Worm (Caenorhabditis elegans) whole organism, midembryonic: ENCODE data around the gene far-2.

Source experiments
- T22C8.4 ChIP-seq: fragments of 200-800 bp; sonication (Bioruptor generic); IDR thresholded peaks from 2 replicates; pipeline ENCODE4 v1.3.6; 2022; ENCODE audit warnings: missing genetic modification characterization, missing compliant biosample characterization
- cog-1 ChIP-seq: sonication (generic microtip); optimal IDR thresholded peaks from 2 replicates; lab custom pipeline; 2016; ENCODE audit warnings: missing genetic modification characterization, missing compliant biosample characterization
- flt-1 ChIP-seq: fragments of 200-800 bp; sonication (Bioruptor generic); IDR thresholded peaks from 2 replicates; pipeline ENCODE4 v1.3.6; 2022; ENCODE audit warnings: missing genetic modification characterization, missing compliant biosample characterization
- klf-2 ChIP-seq: fragments of 200-800 bp; sonication (Bioruptor generic); conservative IDR thresholded peaks from 2 replicates; pipeline ENCODE4 v1.3.6; 2022; ENCODE audit warnings: missing genetic modification reagents, missing genetic modification characterization, missing compliant biosample characterization
- med-1 ChIP-seq: sonication (generic microtip); optimal IDR thresholded peaks from 2 replicates; lab custom pipeline; 2017; ENCODE audit warnings: missing genetic modification characterization, mild to moderate bottlenecking, missing compliant biosample characterization, antibody characterized with exemption, missing genetic modification reagents; ENCODE audit not compliant: insufficient read depth
- ref-1 ChIP-seq: fragments of 200-800 bp; sonication (Bioruptor generic); conservative IDR thresholded peaks from 2 replicates; pipeline ENCODE4 v1.3.6; 2022; ENCODE audit warnings: missing genetic modification reagents, missing genetic modification characterization, missing compliant biosample characterization
- tab-1 ChIP-seq: fragments of 200-800 bp; sonication (Bioruptor generic); IDR thresholded peaks from 2 replicates; pipeline ENCODE4 v1.3.6; 2022; ENCODE audit warnings: missing genetic modification characterization, missing compliant biosample characterization
- ztf-23 ChIP-seq: fragments of 200-800 bp; sonication (Bioruptor generic); IDR thresholded peaks from 2 replicates; pipeline ENCODE4 v1.3.6; 2022; ENCODE audit warnings: missing genetic modification reagents, missing genetic modification characterization, missing compliant biosample characterization
- ztf-29 ChIP-seq: fragments of 200-800 bp; sonication (Bioruptor generic); IDR thresholded peaks from 2 replicates; pipeline ENCODE4 v1.3.6; 2022; ENCODE audit warnings: missing genetic modification reagents, missing genetic modification characterization, missing compliant biosample characterization

Gene far-2

ce11 chrIII:9103643-9104042 is 22.0 kb downstream of the far-2 start, which contains the start of gene dos-1:
Gene dos-1, plus strand, starts transcription at chrIII:9103943.
- TF ChIP-seq ztf-29 (GFP tag; lab: Robert Waterston, UW) = no peak
- no peak for TF ChIP-seq klf-2 (GFP tag; lab: Robert Waterston, UW)
- TF ChIP-seq flt-1 = no peak
- no peak for TF ChIP-seq ref-1 (GFP tag; lab: Robert Waterston, UW)
- no peak for TF ChIP-seq cog-1 (tag; lab: Kevin White, UChicago)
- no peak for TF ChIP-seq med-1 (GFP tag; lab: Kevin White, UChicago)
- TF ChIP-seq tab-1 = no peak
- no peak for TF ChIP-seq T22C8.4 (GFP tag; lab: Robert Waterston, UW)
- no peak for TF ChIP-seq ztf-23 (GFP tag; lab: Robert Waterston, UW)

- TF ChIP-seq tab-1 (peak; percentile 87), ztf-29 (GFP tag; lab: Robert Waterston, UW) (peak; percentile 40; the same call in 1 of the 2 replicates), ztf-23 (GFP tag; lab: Robert Waterston, UW) (peak; percentile 81), klf-2 (GFP tag; lab: Robert Waterston, UW) (0 out of 2 replicates have a peak, but pooled peaks have one; percentile 59), flt-1 (peak; percentile 92), ref-1 (GFP tag; lab: Robert Waterston, UW) (peak; percentile 62), med-1 (GFP tag; lab: Kevin White, UChicago) (no peak), T22C8.4 (GFP tag; lab: Robert Waterston, UW) (peak; percentile 72), cog-1 (tag; lab: Kevin White, UChicago) (no peak)
These were observed 22.4 kb downstream of the far-2 start for ce11 chrIII:9104060-9104459.

ce11 chrIII:9105653-9106052 is 24.0 kb downstream of the far-2 start:
- TF ChIP-seq ref-1 (GFP tag; lab: Robert Waterston, UW) (no peak), cog-1 (tag; lab: Kevin White, UChicago) (no peak), ztf-23 (GFP tag; lab: Robert Waterston, UW) (no peak), ztf-29 (GFP tag; lab: Robert Waterston, UW) (no peak), med-1 (GFP tag; lab: Kevin White, UChicago) (no peak), T22C8.4 (GFP tag; lab: Robert Waterston, UW) (no peak), flt-1 (no peak), klf-2 (GFP tag; lab: Robert Waterston, UW) (no peak), tab-1 (no peak)

- TF ChIP-seq med-1 (GFP tag; lab: Kevin White, UChicago) (no peak), T22C8.4 (GFP tag; lab: Robert Waterston, UW) (no peak), ztf-23 (GFP tag; lab: Robert Waterston, UW) (no peak), cog-1 (tag; lab: Kevin White, UChicago) (no peak), klf-2 (GFP tag; lab: Robert Waterston, UW) (no peak), flt-1 (no peak), ztf-29 (GFP tag; lab: Robert Waterston, UW) (no peak), tab-1 (no peak), ref-1 (GFP tag; lab: Robert Waterston, UW) (no peak)
These were observed 27.5 kb downstream of the far-2 start, which contains the start of gene cya-1 for ce11 chrIII:9109172-9109571. Gene cya-1, minus strand, starts transcription at chrIII:9109272.

- no peak for TF ChIP-seq klf-2 (GFP tag; lab: Robert Waterston, UW)
- TF ChIP-seq med-1 (GFP tag; lab: Kevin White, UChicago) = no peak
- no peak for TF ChIP-seq ref-1 (GFP tag; lab: Robert Waterston, UW)
- TF ChIP-seq flt-1 = no peak
- TF ChIP-seq ztf-29 (GFP tag; lab: Robert Waterston, UW) = no peak
- TF ChIP-seq tab-1 = no peak
- TF ChIP-seq cog-1 (tag; lab: Kevin White, UChicago) = no peak
These were observed 28.1 kb downstream of the far-2 start for ce11 chrIII:9109726-9110125.

ce11 chrIII:9110270-9110669 is 28.6 kb downstream of the far-2 start:
- no peak for TF ChIP-seq ztf-29 (GFP tag; lab: Robert Waterston, UW)

- peak; percentile 87 for TF ChIP-seq flt-1
- TF ChIP-seq ztf-23 (GFP tag; lab: Robert Waterston, UW) = 0 out of 2 replicates have a peak, but pooled peaks have one; percentile 49
- TF ChIP-seq ztf-29 (GFP tag; lab: Robert Waterston, UW) = peak; percentile 28; the same call in 1 of the 2 replicates
- TF ChIP-seq T22C8.4 (GFP tag; lab: Robert Waterston, UW) = 0 out of 2 replicates have a peak, but pooled peaks have one; percentile 34
- TF ChIP-seq klf-2 (GFP tag; lab: Robert Waterston, UW) = 0 out of 2 replicates have a peak, but pooled peaks have one; percentile 43
These were observed 29.3 kb downstream of the far-2 start for ce11 chrIII:9110914-9111313.

ce11 chrIII:9112479-9112878 is 30.9 kb downstream of the far-2 start:
- TF ChIP-seq T22C8.4 (GFP tag; lab: Robert Waterston, UW) = no peak
- no peak for TF ChIP-seq ztf-29 (GFP tag; lab: Robert Waterston, UW)
- peak; percentile 55; the same call in 1 of the 2 replicates for TF ChIP-seq tab-1

ce11 chrIII:9114076-9114475 is 32.4 kb downstream of the far-2 start:
- TF ChIP-seq flt-1 (peak; percentile 44; the same call in 1 of the 2 replicates), ztf-29 (GFP tag; lab: Robert Waterston, UW) (no peak)

ce11 chrIII:9114649-9115048 is 33.0 kb downstream of the far-2 start, which contains the start of gene ZK512.1:
Gene ZK512.1, plus strand, starts transcription at chrIII:9114949.
- no peak for TF ChIP-seq ztf-29 (GFP tag; lab: Robert Waterston, UW)
- TF ChIP-seq T22C8.4 (GFP tag; lab: Robert Waterston, UW) = no peak
